Worm (Caenorhabditis elegans): Measurements from ENCODE around the gene T11F9.22.

- no peak for TF ChIP-seq cog-1 (tag; optimal IDR thresholded peaks at IDR 0.05)
- no peak for TF ChIP-seq klf-2 (GFP tag; conservative IDR thresholded peaks at IDR 0.05)
- no peak for TF ChIP-seq flt-1 (GFP tag; IDR thresholded peaks at IDR 0.05)
- no peak for TF ChIP-seq ref-1 (GFP tag; conservative IDR thresholded peaks at IDR 0.05)
- no peak for TF ChIP-seq ztf-29 (GFP tag; IDR thresholded peaks at IDR 0.05)
- TF ChIP-seq tab-1 (GFP tag; IDR thresholded peaks at IDR 0.05), result no peak
- TF ChIP-seq med-1 (GFP tag; optimal IDR thresholded peaks at IDR 0.05; ENCODE audit: insufficient read depth), result no peak
Measured at ce11 chrV:11479406-11479805, at the start of gene T11F9.22.
